Worm (Caenorhabditis elegans) whole organism, L3 larva: ENCODE data around the gene twk-44.

Experiments
- R02D3.7 ChIP-seq: fragments of 150-350 bp; optimal IDR thresholded peaks from 2 replicates; lab custom pipeline; 2014; ENCODE audit warnings: missing biosample characterization, missing genetic modification characterization
- ZK546.5 ChIP-seq: sonication (generic microtip); optimal IDR thresholded peaks from 2 replicates; lab custom pipeline; 2017; ENCODE audit warnings: missing biosample characterization, missing genetic modification characterization
- ceh-28 ChIP-seq: fragments of 150-350 bp; optimal IDR thresholded peaks from 2 replicates; lab custom pipeline; 2014; ENCODE audit warnings: missing biosample characterization, missing genetic modification reagents, missing genetic modification characterization
- ceh-82 ChIP-seq: fragments of 150-350 bp; optimal IDR thresholded peaks from 2 replicates; lab custom pipeline; 2014; ENCODE audit warnings: missing biosample characterization, missing genetic modification characterization
- ceh-9 ChIP-seq: sonication (generic microtip); optimal IDR thresholded peaks from 2 replicates; lab custom pipeline; 2018; ENCODE audit warnings: missing biosample characterization, missing genetic modification characterization
- egl-27 ChIP-seq: sonication (generic microtip); optimal IDR thresholded peaks from 4 replicates; lab custom pipeline; 2017; ENCODE audit warnings: missing biosample characterization, missing genetic modification reagents, missing genetic modification characterization
- egl-5 ChIP-seq: fragments of 150-350 bp; optimal IDR thresholded peaks from 2 replicates; lab custom pipeline; 2017; ENCODE audit warnings: missing biosample characterization, missing genetic modification reagents, missing genetic modification characterization, inconsistent platforms
- elt-1 ChIP-seq: fragments of 150-350 bp; optimal IDR thresholded peaks from 2 replicates; lab custom pipeline; 2014; ENCODE audit warnings: missing biosample characterization, missing genetic modification characterization
- elt-3 ChIP-seq, 3 experiments: fragments of 150-350 bp in 1 of 3; sonication (generic microtip) in 2 of 3; optimal IDR thresholded peaks; 2 replicates in 2 of 3; 4 replicates in 1 of 3; lab custom pipeline; 2014 to 2017; ENCODE audit warnings: missing biosample characterization in 3 of 3, missing genetic modification characterization in 3 of 3
- fkh-10 ChIP-seq: sonication (generic microtip); optimal IDR thresholded peaks from 2 replicates; lab custom pipeline; 2017; ENCODE audit warnings: missing biosample characterization, missing genetic modification reagents, missing genetic modification characterization
- fkh-2 ChIP-seq: fragments of 150-350 bp; optimal IDR thresholded peaks from 2 replicates; lab custom pipeline; 2014; ENCODE audit warnings: missing biosample characterization, missing genetic modification reagents, missing genetic modification characterization
- fos-1 ChIP-seq: fragments of 150-350 bp; optimal IDR thresholded peaks from 2 replicates; lab custom pipeline; 2014; ENCODE audit warnings: missing biosample characterization, missing genetic modification characterization
- hmg-11 ChIP-seq: sonication (generic microtip); optimal IDR thresholded peaks from 2 replicates; lab custom pipeline; 2016; ENCODE audit warnings: missing genetic modification characterization, missing compliant biosample characterization
- jun-1 ChIP-seq: fragments of 150-350 bp; optimal IDR thresholded peaks from 2 replicates; lab custom pipeline; 2014; ENCODE audit warnings: missing biosample characterization, missing genetic modification reagents, missing genetic modification characterization
- lin-39 ChIP-seq: fragments of 150-350 bp; optimal IDR thresholded peaks from 2 replicates; lab custom pipeline; 2018; ENCODE audit warnings: missing biosample characterization, missing genetic modification reagents, missing genetic modification characterization
- lsy-12 ChIP-seq: sonication (generic microtip); optimal IDR thresholded peaks from 2 replicates; lab custom pipeline; 2016; ENCODE audit warnings: mild to moderate bottlenecking, missing genetic modification characterization, missing compliant biosample characterization
- mdl-1 ChIP-seq: fragments of 150-350 bp; optimal IDR thresholded peaks from 2 replicates; lab custom pipeline; 2014; ENCODE audit warnings: missing biosample characterization, missing genetic modification characterization
- mml-1 ChIP-seq: fragments of 150-350 bp; sonication (generic microtip); optimal IDR thresholded peaks from 3 replicates; lab custom pipeline; 2014; ENCODE audit warnings: missing biosample characterization, missing genetic modification characterization
- nfya-1 ChIP-seq: sonication (generic microtip); optimal IDR thresholded peaks from 2 replicates; lab custom pipeline; 2017; ENCODE audit warnings: missing genetic modification characterization, mild to moderate bottlenecking, missing compliant biosample characterization, antibody characterized with exemption, moderate library complexity; ENCODE audit not compliant: insufficient read depth
- nhr-11 ChIP-seq: fragments of 150-350 bp; optimal IDR thresholded peaks from 2 replicates; lab custom pipeline; 2014; ENCODE audit warnings: missing biosample characterization, missing genetic modification characterization
- nhr-12 ChIP-seq: fragments of 150-350 bp; optimal IDR thresholded peaks from 2 replicates; lab custom pipeline; 2014; ENCODE audit warnings: missing biosample characterization, missing genetic modification characterization
- nhr-23 ChIP-seq: fragments of 150-350 bp; optimal IDR thresholded peaks from 2 replicates; lab custom pipeline; 2014; ENCODE audit warnings: missing biosample characterization, missing genetic modification reagents, missing genetic modification characterization
- nhr-237 ChIP-seq: fragments of 150-350 bp; optimal IDR thresholded peaks from 2 replicates; lab custom pipeline; 2014; ENCODE audit warnings: missing biosample characterization, missing genetic modification characterization
- nhr-28 ChIP-seq: fragments of 150-350 bp; optimal IDR thresholded peaks from 2 replicates; lab custom pipeline; 2014; ENCODE audit warnings: missing biosample characterization, missing genetic modification characterization
- nhr-43 ChIP-seq: sonication (generic microtip); optimal IDR thresholded peaks from 2 replicates; lab custom pipeline; 2016; ENCODE audit warnings: mild to moderate bottlenecking, missing genetic modification characterization, missing compliant biosample characterization; ENCODE audit not compliant: poor library complexity, severe bottlenecking
- nhr-67 ChIP-seq: fragments of 150-350 bp; optimal IDR thresholded peaks from 2 replicates; lab custom pipeline; 2014; ENCODE audit warnings: missing biosample characterization, missing genetic modification characterization
- nhr-76 ChIP-seq: fragments of 150-350 bp; sonication (generic microtip); optimal IDR thresholded peaks from 5 replicates; lab custom pipeline; 2014; ENCODE audit warnings: missing biosample characterization, missing genetic modification characterization
- pqm-1 ChIP-seq: fragments of 150-350 bp; optimal IDR thresholded peaks from 2 replicates; lab custom pipeline; 2017; ENCODE audit warnings: missing biosample characterization, missing genetic modification characterization, inconsistent platforms
- snpc-4 ChIP-seq: fragments of 150-350 bp; optimal IDR thresholded peaks from 2 replicates; lab custom pipeline; 2014; ENCODE audit warnings: missing biosample characterization, missing genetic modification characterization
- tbx-2 ChIP-seq: sonication (generic microtip); optimal IDR thresholded peaks from 2 replicates; lab custom pipeline; 2016; ENCODE audit warnings: mild to moderate bottlenecking, missing genetic modification characterization, missing compliant biosample characterization
- unc-62 ChIP-seq: fragments of 150-350 bp; sonication (generic microtip); optimal IDR thresholded peaks from 4 replicates; lab custom pipeline; 2014; ENCODE audit warnings: missing biosample characterization, missing genetic modification reagents, missing genetic modification characterization
- zag-1 ChIP-seq: fragments of 150-350 bp; optimal IDR thresholded peaks from 2 replicates; lab custom pipeline; 2014; ENCODE audit warnings: missing biosample characterization, missing genetic modification characterization
- ztf-11 ChIP-seq: fragments of 150-350 bp; optimal IDR thresholded peaks from 2 replicates; lab custom pipeline; 2014; ENCODE audit warnings: missing biosample characterization, missing genetic modification characterization
- ztf-4 ChIP-seq: fragments of 150-350 bp; optimal IDR thresholded peaks from 2 replicates; lab custom pipeline; 2014; ENCODE audit warnings: missing biosample characterization, missing genetic modification characterization

The twk-44 gene

ce11 chrX:11603234-11604108 is 23.4 kb downstream of the twk-44 start (continued):
- TF ChIP-seq jun-1: peak; percentile 67
- no peak for TF ChIP-seq lin-39 (tag; lab: Kevin White, UChicago)
- no peak for TF ChIP-seq mdl-1 (tag; lab: Kevin White, UChicago)
- no peak for TF ChIP-seq zag-1 (tag; lab: Kevin White, UChicago)

- no peak for TF ChIP-seq ceh-9 (tag; lab: Kevin White, UChicago)
- TF ChIP-seq hmg-11 (tag; lab: Kevin White, UChicago): peak; percentile 38
Observed at ce11 chrX:11600488-11601106, 26.3 kb downstream of the twk-44 start.

ce11 chrX:11598839-11599238 is 28.1 kb downstream of the twk-44 start:
- TF ChIP-seq lsy-12 (tag; lab: Kevin White, UChicago): no peak
- TF ChIP-seq ZK546.5 (tag; lab: Kevin White, UChicago): no peak
- no peak for TF ChIP-seq lin-39 (tag; lab: Kevin White, UChicago)
- TF ChIP-seq fkh-10: no peak
- no peak for TF ChIP-seq snpc-4 (tag; lab: Kevin White, UChicago)
- no peak for TF ChIP-seq hmg-11 (tag; lab: Kevin White, UChicago)
- no peak for TF ChIP-seq nhr-12 (tag; lab: Kevin White, UChicago)
- no peak for TF ChIP-seq pqm-1 (tag; lab: Kevin White, UChicago)
- TF ChIP-seq nhr-28 (tag; lab: Kevin White, UChicago): no peak

- TF ChIP-seq egl-5: no peak
- TF ChIP-seq nhr-76: no peak
- TF ChIP-seq egl-27 (tag; lab: Kevin White, UChicago): no peak
- TF ChIP-seq elt-3 (tag; optimal IDR thresholded peaks at IDR 0.05; lab: Kevin White, UChicago): no peak
- TF ChIP-seq nfya-1 (tag; lab: Kevin White, UChicago): no peak
- TF ChIP-seq lsy-12 (tag; lab: Kevin White, UChicago): no peak
- TF ChIP-seq nhr-67 (tag; lab: Kevin White, UChicago): no peak
- TF ChIP-seq nhr-28 (tag; lab: Kevin White, UChicago): no peak
- TF ChIP-seq ceh-9 (tag; lab: Kevin White, UChicago): no peak
- no peak for TF ChIP-seq ztf-11 (tag; lab: Kevin White, UChicago)
- TF ChIP-seq R02D3.7 (tag; lab: Kevin White, UChicago): no peak
- TF ChIP-seq nhr-43 (tag; lab: Kevin White, UChicago): no peak
- TF ChIP-seq fkh-2: no peak
- no peak for TF ChIP-seq jun-1
- TF ChIP-seq nhr-237 (tag; lab: Kevin White, UChicago): no peak
- no peak for TF ChIP-seq ztf-4 (tag; lab: Kevin White, UChicago)
- TF ChIP-seq, all 47 proteins: peak for 0
Observed at ce11 chrX:11596876-11597275, 30.0 kb downstream of the twk-44 start.

- TF ChIP-seq nhr-11 (tag; lab: Kevin White, UChicago) (no peak), nhr-23 (no peak), fos-1 (tag; lab: Kevin White, UChicago) (no peak)
Observed at ce11 chrX:11592539-11592938, 34.4 kb downstream of the twk-44 start.

- TF ChIP-seq pqm-1 (tag; lab: Kevin White, UChicago): no peak
Observed at ce11 chrX:11591620-11592019, 35.3 kb downstream of the twk-44 start, which contains the start of gene F52D10.2. Gene F52D10.2 (minus strand): TSS chrX:11591720.

ce11 chrX:11590545-11590944 is 36.4 kb downstream of the twk-44 start:
- TF ChIP-seq ceh-82 (tag; lab: Kevin White, UChicago): no peak
- no peak for TF ChIP-seq elt-1 (tag; lab: Kevin White, UChicago)
- no peak for TF ChIP-seq fos-1 (tag; lab: Kevin White, UChicago)
- no peak for TF ChIP-seq ceh-9 (tag; lab: Kevin White, UChicago)
- TF ChIP-seq pqm-1 (tag; lab: Kevin White, UChicago): no peak
- TF ChIP-seq egl-27 (tag; lab: Kevin White, UChicago): no peak
- TF ChIP-seq mml-1 (tag; lab: Kevin White, UChicago): no peak
- no peak for TF ChIP-seq ceh-28 (tag; lab: Kevin White, UChicago)
- no peak for TF ChIP-seq nhr-237 (tag; lab: Kevin White, UChicago)
- TF ChIP-seq nhr-12 (tag; lab: Kevin White, UChicago): no peak
- no peak for TF ChIP-seq tbx-2 (tag; lab: Kevin White, UChicago)
- no peak for TF ChIP-seq unc-62 (GFP tag; lab: Kevin White, UChicago)
- no peak for TF ChIP-seq snpc-4 (tag; lab: Kevin White, UChicago)
- no peak for TF ChIP-seq elt-3 (tag; optimal IDR thresholded peaks at IDR 0.05; lab: Kevin White, UChicago)
- TF ChIP-seq R02D3.7 (tag; lab: Kevin White, UChicago): no peak
